Fruit fly (Drosophila melanogaster) whole organism, pupa: ENCODE results near the gene nero.

ENCODE experiments used
- CG13204 ChIP-seq: fragments of 200-800 bp; sonication (Bioruptor generic); optimal IDR thresholded peaks from 2 replicates; lab custom pipeline; 2018; ENCODE audit warnings: missing biosample characterization, mild to moderate bottlenecking, missing genetic modification characterization, moderate library complexity
- CG15710 ChIP-seq: fragments of 200-800 bp; sonication (Bioruptor generic); optimal IDR thresholded peaks from 2 replicates; lab custom pipeline; 2018; ENCODE audit warnings: missing biosample characterization, mild to moderate bottlenecking, missing genetic modification characterization, moderate library complexity
- CG17806 ChIP-seq: fragments of 200-800 bp; sonication (Bioruptor generic); optimal IDR thresholded peaks from 2 replicates; lab custom pipeline; 2018; ENCODE audit warnings: missing biosample characterization, mild to moderate bottlenecking, missing genetic modification characterization, moderate library complexity
- CG4496 ChIP-seq: fragments of 200-800 bp; sonication (Bioruptor generic); IDR thresholded peaks from 3 replicates; pipeline ENCODE4 v1.3.6; 2022; ENCODE audit warnings: missing biosample characterization, missing genetic modification characterization
- CG8159 ChIP-seq: fragments of 200-800 bp; sonication (Bioruptor generic); optimal IDR thresholded peaks from 3 replicates; lab custom pipeline; 2018; ENCODE audit warnings: missing biosample characterization, mild to moderate bottlenecking, missing genetic modification characterization, moderate library complexity
- Ets98B ChIP-seq: fragments of 200-800 bp; sonication (Bioruptor generic); IDR thresholded peaks from 2 replicates; pipeline ENCODE4 v1.3.6; 2022; ENCODE audit warnings: missing biosample characterization, missing genetic modification characterization
- Pif1A ChIP-seq: fragments of 200-800 bp; sonication (Bioruptor generic); optimal IDR thresholded peaks from 3 replicates; lab custom pipeline; 2016; ENCODE audit warnings: missing biosample characterization, missing genetic modification characterization
- Pif1B ChIP-seq: fragments of 200-800 bp; sonication (Bioruptor generic); optimal IDR thresholded peaks from 3 replicates; lab custom pipeline; 2016; ENCODE audit warnings: missing biosample characterization, missing genetic modification characterization
- rn ChIP-seq: fragments of 200-800 bp; sonication (Bioruptor generic); IDR thresholded peaks from 2 replicates; pipeline ENCODE4 v1.3.6; 2022; ENCODE audit warnings: missing biosample characterization, missing genetic modification characterization

dm6 chr3R:31725486-31726227, 21.7 kb downstream of the nero start:
- no peak for TF ChIP-seq rn (GFP tag; lab: Robert Waterston, UW)
- TF ChIP-seq CG17806 (tag; lab: Kevin White, UChicago) = no peak
- peak; percentile 90 for TF ChIP-seq CG13204
- peak; percentile 6 for TF ChIP-seq CG8159 (tag; lab: Kevin White, UChicago)
- TF ChIP-seq Pif1A (GFP tag; lab: Kevin White, UChicago) = no peak
- TF ChIP-seq CG4496 (GFP tag; lab: Robert Waterston, UW) = peak; percentile 83
- peak; percentile 17 for TF ChIP-seq Pif1B (GFP tag; lab: Kevin White, UChicago)
- peak; percentile 50; the same call in 1 of the 2 replicates for TF ChIP-seq Ets98B
- TF ChIP-seq CG15710 = peak; percentile 29
